Fruit fly (Drosophila melanogaster) whole organism, embryonic: ENCODE data around the gene CG13893.
A peak's percentile ranks its signal among the peaks of the same experiment; 100 is the strongest.

Experiments used
- CG10979 ChIP-seq: fragments of 200-800 bp; sonication (Bioruptor generic); optimal IDR thresholded peaks from 2 replicates; lab custom pipeline; 2018; ENCODE audit warnings: missing biosample characterization, mild to moderate bottlenecking, missing genetic modification characterization, moderate library complexity
- CG11696 ChIP-seq: fragments of 200-800 bp; sonication (Bioruptor generic); IDR thresholded peaks from 2 replicates; pipeline ENCODE4 v1.3.6; 2022; ENCODE audit warnings: missing biosample characterization, missing genetic modification characterization
- CG12219 ChIP-seq: fragments of 200-800 bp; sonication (Bioruptor generic); optimal IDR thresholded peaks from 3 replicates; lab custom pipeline; 2018; ENCODE audit warnings: missing biosample characterization, mild to moderate bottlenecking, missing genetic modification characterization
- CG13287 ChIP-seq: fragments of 200-800 bp; sonication (Bioruptor generic); IDR thresholded peaks from 2 replicates; pipeline ENCODE4 v1.3.6; 2022; ENCODE audit warnings: missing biosample characterization, missing genetic modification characterization; ENCODE audit not compliant: partially characterized antibody
- CG14860 ChIP-seq: fragments of 200-800 bp; sonication (Bioruptor generic); IDR thresholded peaks from 3 replicates; pipeline ENCODE4 v1.3.6; 2022; ENCODE audit warnings: missing biosample characterization, missing genetic modification characterization; ENCODE audit not compliant: partially characterized antibody
- CG16779 ChIP-seq: fragments of 200-800 bp; sonication (Bioruptor generic); IDR thresholded peaks from 2 replicates; pipeline ENCODE4 v1.3.6; 2022; ENCODE audit warnings: missing biosample characterization, missing genetic modification characterization
- CG16815 ChIP-seq: fragments of 200-800 bp; sonication (Bioruptor generic); optimal IDR thresholded peaks from 3 replicates; lab custom pipeline; 2017; ENCODE audit warnings: missing biosample characterization, mild to moderate bottlenecking, missing genetic modification characterization
- CG17568 ChIP-seq: fragments of 200-800 bp; sonication (Bioruptor generic); optimal IDR thresholded peaks from 2 replicates; lab custom pipeline; 2018; ENCODE audit warnings: missing biosample characterization, mild to moderate bottlenecking, missing genetic modification characterization, moderate library complexity
- CG18619 ChIP-seq: fragments of 200-800 bp; sonication (Bioruptor generic); optimal IDR thresholded peaks from 3 replicates; lab custom pipeline; 2017; ENCODE audit warnings: missing biosample characterization, mild to moderate bottlenecking, missing genetic modification characterization
- CG3847 ChIP-seq: fragments of 200-800 bp; sonication (Bioruptor generic); IDR thresholded peaks from 2 replicates; pipeline ENCODE4 v1.3.6; 2022; ENCODE audit warnings: missing biosample characterization, missing genetic modification characterization
- CG5953 ChIP-seq: fragments of 200-800 bp; sonication (Bioruptor generic); IDR thresholded peaks from 2 replicates; pipeline ENCODE4 v1.3.6; 2022; ENCODE audit warnings: missing biosample characterization, missing genetic modification characterization
- CG6175 ChIP-seq: fragments of 200-800 bp; sonication (Bioruptor generic); IDR thresholded peaks from 3 replicates; pipeline ENCODE4 v1.3.6; 2022; ENCODE audit warnings: missing biosample characterization, missing genetic modification characterization
- CG6272 ChIP-seq: fragments of 200-800 bp; sonication (Bioruptor generic); IDR thresholded peaks from 2 replicates; pipeline ENCODE4 v1.3.6; 2022; ENCODE audit warnings: missing biosample characterization, missing genetic modification characterization
- CG6791 ChIP-seq: fragments of 200-800 bp; sonication (Bioruptor generic); IDR thresholded peaks from 3 replicates; pipeline ENCODE4 v1.3.6; 2022; ENCODE audit warnings: missing biosample characterization, missing genetic modification characterization; ENCODE audit not compliant: partially characterized antibody
- CG7786 ChIP-seq: fragments of 200-800 bp; sonication (Bioruptor generic); optimal IDR thresholded peaks from 2 replicates; lab custom pipeline; 2016; ENCODE audit warnings: missing biosample characterization, missing genetic modification characterization
- CG8924 ChIP-seq: fragments of 200-800 bp; optimal IDR thresholded peaks from 3 replicates; lab custom pipeline; 2019; ENCODE audit warnings: missing biosample characterization, mild to moderate bottlenecking, missing genetic modification characterization, moderate library complexity
- CoRest ChIP-seq: fragments of 200-800 bp; sonication (Bioruptor generic); optimal IDR thresholded peaks from 3 replicates; lab custom pipeline; 2018; ENCODE audit warnings: missing biosample characterization, mild to moderate bottlenecking, missing genetic modification characterization, moderate library complexity
- Ets65A ChIP-seq: fragments of 200-800 bp; sonication (Bioruptor generic); peaks from one replicate; lab custom pipeline; 2016; ENCODE audit warnings: missing biosample characterization, missing genetic modification characterization
- HHEX ChIP-seq: fragments of 200-800 bp; sonication (Bioruptor generic); optimal IDR thresholded peaks from 3 replicates; lab custom pipeline; 2017; ENCODE audit warnings: missing biosample characterization, mild to moderate bottlenecking, missing genetic modification characterization, missing genetic modification reagents
- HLH3B ChIP-seq: fragments of 200-800 bp; sonication (Bioruptor generic); IDR thresholded peaks from 2 replicates; pipeline ENCODE4 v1.3.6; 2022; ENCODE audit warnings: missing biosample characterization, missing genetic modification characterization
- HLH4C ChIP-seq: fragments of 200-800 bp; sonication (Bioruptor generic); IDR thresholded peaks from 3 replicates; pipeline ENCODE4 v1.3.6; 2022; ENCODE audit warnings: missing biosample characterization, missing genetic modification characterization; ENCODE audit not compliant: partially characterized antibody
- HLHmδ ChIP-seq: fragments of 200-800 bp; sonication (Bioruptor generic); optimal IDR thresholded peaks from 2 replicates; lab custom pipeline; 2018; ENCODE audit warnings: missing biosample characterization, mild to moderate bottlenecking, missing genetic modification characterization, moderate library complexity
- Hmr ChIP-seq: fragments of 200-800 bp; sonication (Bioruptor generic); optimal IDR thresholded peaks from 3 replicates; lab custom pipeline; 2017; ENCODE audit warnings: mild to moderate bottlenecking, missing biosample characterization, missing genetic modification reagents, missing genetic modification characterization
- MBD-R2 ChIP-seq: fragments of 200-800 bp; sonication (Bioruptor generic); IDR thresholded peaks from 2 replicates; pipeline ENCODE4 v1.3.6; 2022; ENCODE audit warnings: missing biosample characterization, missing genetic modification characterization
- Nf-YA ChIP-seq: fragments of 200-800 bp; sonication (Bioruptor generic); IDR thresholded peaks from 2 replicates; pipeline ENCODE4 v1.3.6; 2022; ENCODE audit warnings: missing biosample characterization, missing genetic modification characterization
- Nf-YC ChIP-seq: fragments of 200-800 bp; optimal IDR thresholded peaks from 3 replicates; lab custom pipeline; 2019; ENCODE audit warnings: missing biosample characterization, mild to moderate bottlenecking, missing genetic modification characterization, moderate library complexity
- Optix ChIP-seq: fragments of 200-800 bp; sonication (Bioruptor generic); IDR thresholded peaks from 3 replicates; pipeline ENCODE4 v1.3.6; 2022; ENCODE audit warnings: missing biosample characterization, missing genetic modification characterization
- Scr ChIP-seq: fragments of 200-800 bp; sonication (Bioruptor generic); IDR thresholded peaks from 2 replicates; pipeline ENCODE4 v1.3.6; 2022; ENCODE audit warnings: missing biosample characterization, missing genetic modification characterization; ENCODE audit not compliant: partially characterized antibody
- Side ChIP-seq: fragments of 200-800 bp; sonication (Bioruptor generic); optimal IDR thresholded peaks from 2 replicates; lab custom pipeline; 2016; ENCODE audit warnings: missing biosample characterization, missing genetic modification characterization
- Ssrp ChIP-seq: fragments of 200-800 bp; sonication (Bioruptor generic); optimal IDR thresholded peaks from 2 replicates; lab custom pipeline; 2018; ENCODE audit warnings: missing biosample characterization, mild to moderate bottlenecking, missing genetic modification characterization, moderate library complexity
- YL-1 ChIP-seq: fragments of 200-800 bp; sonication (Bioruptor generic); optimal IDR thresholded peaks from 3 replicates; lab custom pipeline; 2017; ENCODE audit warnings: missing biosample characterization, mild to moderate bottlenecking, missing genetic modification characterization
- ara ChIP-seq: fragments of 200-800 bp; sonication (Bioruptor generic); IDR thresholded peaks from 2 replicates; pipeline ENCODE4 v1.3.6; 2022; ENCODE audit warnings: missing biosample characterization, missing genetic modification characterization
- crp ChIP-seq, 2 experiments: fragments of 200-800 bp; sonication (Bioruptor generic); optimal IDR thresholded peaks; 2 replicates in 1 of 2; 3 replicates in 1 of 2; lab custom pipeline; 2017; ENCODE audit warnings: missing biosample characterization in 2 of 2, missing genetic modification characterization in 2 of 2, mild to moderate bottlenecking in 1 of 2, moderate library complexity in 1 of 2
- danr ChIP-seq: fragments of 200-800 bp; sonication (Bioruptor generic); IDR thresholded peaks from 2 replicates; pipeline ENCODE4 v1.3.6; 2022; ENCODE audit warnings: missing biosample characterization, missing genetic modification characterization
- dmrt11E ChIP-seq: fragments of 200-800 bp; sonication (Bioruptor generic); optimal IDR thresholded peaks from 3 replicates; lab custom pipeline; 2018; ENCODE audit warnings: missing biosample characterization, mild to moderate bottlenecking, missing genetic modification characterization, moderate library complexity
- gfzf ChIP-seq: fragments of 200-800 bp; sonication (Bioruptor generic); optimal IDR thresholded peaks from 2 replicates; lab custom pipeline; 2016; ENCODE audit warnings: missing biosample characterization, mild to moderate bottlenecking, missing genetic modification characterization, moderate library complexity
- insv ChIP-seq, 2 experiments: fragments of 200-800 bp; sonication (Bioruptor generic); optimal IDR thresholded peaks; 3 replicates each; lab custom pipeline; 2016 to 2018; ENCODE audit warnings: missing biosample characterization in 2 of 2, missing genetic modification characterization in 2 of 2
- phol ChIP-seq: fragments of 200-800 bp; sonication (Bioruptor generic); optimal IDR thresholded peaks from 3 replicates; lab custom pipeline; 2018; ENCODE audit warnings: missing biosample characterization, mild to moderate bottlenecking, missing genetic modification characterization, moderate library complexity
- ranshi ChIP-seq: fragments of 200-800 bp; sonication (Bioruptor generic); IDR thresholded peaks from 2 replicates; pipeline ENCODE4 v1.3.6; 2022; ENCODE audit warnings: missing biosample characterization, missing genetic modification characterization
- run ChIP-seq: fragments of 200-800 bp; sonication (Bioruptor generic); optimal IDR thresholded peaks from 3 replicates; lab custom pipeline; 2018; ENCODE audit warnings: missing biosample characterization, mild to moderate bottlenecking, missing genetic modification characterization
- schlank ChIP-seq: fragments of 200-800 bp; sonication (Bioruptor generic); optimal IDR thresholded peaks from 2 replicates; lab custom pipeline; 2018; ENCODE audit warnings: missing biosample characterization, mild to moderate bottlenecking, missing genetic modification characterization
- sens-2 ChIP-seq: fragments of 200-800 bp; sonication (Bioruptor generic); IDR thresholded peaks from 2 replicates; pipeline ENCODE4 v1.3.6; 2022; ENCODE audit warnings: missing biosample characterization, missing genetic modification characterization
- slbo ChIP-seq: fragments of 200-800 bp; sonication (Bioruptor generic); IDR thresholded peaks from 2 replicates; pipeline ENCODE4 v1.3.6; 2022; ENCODE audit warnings: missing biosample characterization, missing genetic modification characterization
- slou ChIP-seq: fragments of 200-800 bp; sonication (Bioruptor generic); optimal IDR thresholded peaks from 3 replicates; lab custom pipeline; 2016; ENCODE audit warnings: missing biosample characterization, missing genetic modification characterization
- tio ChIP-seq: fragments of 200-800 bp; sonication (Bioruptor generic); optimal IDR thresholded peaks from 2 replicates; lab custom pipeline; 2017; ENCODE audit warnings: missing biosample characterization, missing genetic modification characterization, inconsistent platforms
- unc-4 ChIP-seq: fragments of 200-800 bp; sonication (Bioruptor generic); IDR thresholded peaks from 2 replicates; pipeline ENCODE4 v1.3.6; 2022; ENCODE audit warnings: missing biosample characterization, missing genetic modification characterization; ENCODE audit not compliant: partially characterized antibody
- zen2 ChIP-seq: fragments of 200-800 bp; sonication (Bioruptor generic); IDR thresholded peaks from 3 replicates; pipeline ENCODE4 v1.3.6; 2022; ENCODE audit warnings: missing biosample characterization, missing genetic modification characterization; ENCODE audit not compliant: partially characterized antibody
- zf30C ChIP-seq: fragments of 200-800 bp; sonication (Bioruptor generic); optimal IDR thresholded peaks from 3 replicates; lab custom pipeline; 2018; ENCODE audit warnings: missing biosample characterization, mild to moderate bottlenecking, missing genetic modification characterization

Gene CG13893

DNA sequence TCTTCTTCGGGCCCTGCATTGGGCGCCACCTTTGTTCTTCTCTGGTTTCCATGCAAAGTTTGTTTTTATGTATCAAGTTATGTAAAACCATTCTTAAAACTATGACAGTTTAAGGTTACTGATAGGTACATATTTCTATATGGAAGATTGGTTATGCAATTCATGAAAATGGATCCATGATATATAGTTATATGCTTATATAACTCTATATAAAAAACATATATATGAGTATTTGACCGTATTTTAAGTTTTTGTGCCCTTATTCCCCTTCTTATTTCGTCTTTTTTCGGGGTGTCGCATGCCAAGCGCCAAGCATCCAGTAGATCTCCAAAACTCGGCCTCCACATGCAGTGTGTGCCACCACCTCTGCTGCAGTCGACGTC, 12.3 kb upstream of the CG13893 start (continued):
- TF ChIP-seq CG10979 (tag; lab: Kevin White, UChicago), result no peak
- TF ChIP-seq CG17568 (GFP tag; lab: Kevin White, UChicago), result no peak
- no peak for TF ChIP-seq Side (GFP tag; lab: Kevin White, UChicago)
- TF ChIP-seq Optix, result no peak
- TF ChIP-seq ara, result no peak
- TF ChIP-seq Ssrp (tag; lab: Kevin White, UChicago), result no peak
- TF ChIP-seq HLHmδ, result peak; percentile 6

DNA sequence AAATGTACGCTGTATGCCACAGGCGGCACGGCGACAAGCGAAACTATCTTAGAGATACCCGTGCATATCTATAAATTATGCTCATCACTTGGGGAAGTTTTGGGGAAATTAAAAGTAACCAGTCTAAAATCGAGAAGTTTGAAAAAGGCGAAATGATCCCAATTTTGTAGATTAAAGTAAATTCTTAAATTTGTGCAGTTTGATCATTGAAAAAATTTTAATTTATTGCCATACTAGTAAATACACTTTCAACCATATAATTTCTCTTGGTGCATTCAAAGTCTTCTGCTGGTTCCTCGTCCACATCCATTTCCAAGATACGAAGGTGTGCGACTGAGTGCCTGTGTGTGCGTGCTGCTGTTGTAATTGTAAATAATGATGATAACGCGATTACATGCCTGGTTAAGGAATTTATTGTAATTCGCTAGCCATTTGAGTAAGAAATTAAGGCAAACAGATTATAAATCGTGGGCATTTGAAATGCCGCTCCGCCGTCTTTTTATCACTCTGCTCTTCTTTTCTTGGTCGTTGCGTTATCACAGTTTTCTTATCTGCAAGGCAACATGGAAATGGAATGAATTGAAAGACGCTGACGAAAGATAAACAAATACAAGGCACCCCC, 11.7 kb upstream of the CG13893 start:
- TF ChIP-seq HHEX (GFP tag; lab: Kevin White, UChicago) (peak; percentile 85), CG12219 (GFP tag; lab: Kevin White, UChicago) (peak; percentile 80), CG16779 (no peak), slou (GFP tag; lab: Kevin White, UChicago) (peak; percentile 4), MBD-R2 (GFP tag; lab: Robert Waterston, UW) (peak; percentile 26; the same call in 1 of the 2 replicates), ranshi (peak; percentile 88), CG16815 (peak; percentile 67), CG6272 (GFP tag; lab: Robert Waterston, UW) (peak; percentile 79), CG18619 (GFP tag; lab: Kevin White, UChicago) (peak; percentile 80), CG3847 (GFP tag; lab: Robert Waterston, UW) (peak; percentile 66), Hmr (GFP tag; lab: Kevin White, UChicago) (peak; percentile 75), slbo (GFP tag; lab: Robert Waterston, UW) (peak; percentile 81), danr (GFP tag; lab: Robert Waterston, UW) (peak; percentile 48; the same call in 1 of the 2 replicates), CG8924 (tag; lab: Kevin White, UChicago) (peak; percentile 92), dmrt11E (tag; lab: Kevin White, UChicago) (peak; percentile 89), Ets65A (GFP tag; lab: Kevin White, UChicago) (peak; percentile 95), CG5953 (peak; percentile 73), Side (GFP tag; lab: Kevin White, UChicago) (peak; percentile 81), crp (GFP tag; optimal IDR thresholded peaks at IDR 0.05; lab: Kevin White, UChicago) (peak in 1 of 2 experiments; percentile 24), CoRest (peak; percentile 89), sens-2 (peak; percentile 81), CG6175 (0 out of 3 replicates have a peak, but pooled peaks have one; percentile 9), HLH3B (GFP tag; lab: Robert Waterston, UW) (peak; percentile 93), zen2 (no peak), run (tag; lab: Kevin White, UChicago) (peak; percentile 81), insv (GFP tag; optimal IDR thresholded peaks at IDR 0.05; lab: Kevin White, UChicago) (no peak), tio (GFP tag; lab: Kevin White, UChicago) (peak; percentile 78), CG14860 (GFP tag; lab: Robert Waterston, UW) (no peak), Nf-YA (GFP tag; lab: Robert Waterston, UW) (peak; percentile 87), CG13287 (no peak), phol (tag; lab: Kevin White, UChicago) (peak; percentile 93), Scr (no peak), gfzf (GFP tag; lab: Kevin White, UChicago) (peak; percentile 2), unc-4 (GFP tag; lab: Robert Waterston, UW) (no peak), zf30C (GFP tag; lab: Kevin White, UChicago) (peak; percentile 70), HLH4C (GFP tag; lab: Robert Waterston, UW) (no peak), schlank (no peak), CG6791 (no peak), CG7786 (peak; percentile 70), YL-1 (GFP tag; lab: Kevin White, UChicago) (no peak), CG11696 (peak; percentile 79), Nf-YC (peak; percentile 13)
